Worm (Caenorhabditis elegans) whole organism, midembryonic: ENCODE results near the gene str-250.

Experiments used
- cog-1 ChIP-seq: sonication (generic microtip); optimal IDR thresholded peaks from 2 replicates; lab custom pipeline; 2016; ENCODE audit warnings: missing genetic modification characterization, missing compliant biosample characterization
- flt-1 ChIP-seq: fragments of 200-800 bp; sonication (Bioruptor generic); IDR thresholded peaks from 2 replicates; pipeline ENCODE4 v1.3.6; 2022; ENCODE audit warnings: missing genetic modification characterization, missing compliant biosample characterization
- klf-2 ChIP-seq: fragments of 200-800 bp; sonication (Bioruptor generic); conservative IDR thresholded peaks from 2 replicates; pipeline ENCODE4 v1.3.6; 2022; ENCODE audit warnings: missing genetic modification reagents, missing genetic modification characterization, missing compliant biosample characterization
- med-1 ChIP-seq: sonication (generic microtip); optimal IDR thresholded peaks from 2 replicates; lab custom pipeline; 2017; ENCODE audit warnings: missing genetic modification characterization, mild to moderate bottlenecking, missing compliant biosample characterization, antibody characterized with exemption, missing genetic modification reagents; ENCODE audit not compliant: insufficient read depth
- ref-1 ChIP-seq: fragments of 200-800 bp; sonication (Bioruptor generic); conservative IDR thresholded peaks from 2 replicates; pipeline ENCODE4 v1.3.6; 2022; ENCODE audit warnings: missing genetic modification reagents, missing genetic modification characterization, missing compliant biosample characterization

- no peak for TF ChIP-seq flt-1
- TF ChIP-seq klf-2 (GFP tag; lab: Robert Waterston, UW): no peak
- no peak for TF ChIP-seq cog-1 (tag; lab: Kevin White, UChicago)
- TF ChIP-seq ref-1: no peak
- no peak for TF ChIP-seq med-1
Measured at ce11 chrV:13920730-13921129, 2.3 kb downstream of the str-250 start, which contains the start of gene srx-42.
